Fruit fly (Drosophila melanogaster) whole organism, embryonic: ENCODE measurements around the gene Myo95E.
A peak's percentile ranks its signal among the peaks of the same experiment; 100 is the strongest.

ENCODE experiments used
- Atf6 ChIP-seq: fragments of 200-800 bp; sonication (Bioruptor generic); IDR thresholded peaks from 2 replicates; pipeline ENCODE4 v1.3.6; 2022; ENCODE audit warnings: missing biosample characterization, missing genetic modification characterization
- BtbVII ChIP-seq: fragments of 200-800 bp; sonication (Bioruptor generic); optimal IDR thresholded peaks from 3 replicates; lab custom pipeline; 2017; ENCODE audit warnings: missing biosample characterization, mild to moderate bottlenecking, missing genetic modification characterization
- CG12104 ChIP-seq: fragments of 200-800 bp; sonication (Bioruptor generic); optimal IDR thresholded peaks from 3 replicates; lab custom pipeline; 2016; ENCODE audit warnings: missing biosample characterization, missing genetic modification characterization
- CG12219 ChIP-seq: fragments of 200-800 bp; sonication (Bioruptor generic); optimal IDR thresholded peaks from 3 replicates; lab custom pipeline; 2018; ENCODE audit warnings: missing biosample characterization, mild to moderate bottlenecking, missing genetic modification characterization
- CG12299 ChIP-seq: fragments of 200-800 bp; sonication (Bioruptor generic); optimal IDR thresholded peaks from 2 replicates; lab custom pipeline; 2018; ENCODE audit warnings: missing biosample characterization, mild to moderate bottlenecking, missing genetic modification characterization
- CG12942 ChIP-seq: fragments of 200-800 bp; sonication (Bioruptor generic); optimal IDR thresholded peaks from 3 replicates; lab custom pipeline; 2016; ENCODE audit warnings: missing biosample characterization, missing genetic modification characterization
- CG14441 ChIP-seq: fragments of 200-800 bp; sonication (Bioruptor generic); IDR thresholded peaks from 2 replicates; pipeline ENCODE4 v1.3.6; 2022; ENCODE audit warnings: missing biosample characterization, missing genetic modification characterization
- CG16813 ChIP-seq: fragments of 200-800 bp; sonication (Bioruptor generic); IDR thresholded peaks from 3 replicates; pipeline ENCODE4 v1.3.6; 2022; ENCODE audit warnings: missing biosample characterization, missing genetic modification characterization; ENCODE audit not compliant: partially characterized antibody
- CG17912 ChIP-seq: fragments of 200-800 bp; sonication (Bioruptor generic); optimal IDR thresholded peaks from 2 replicates; lab custom pipeline; 2018; ENCODE audit warnings: missing biosample characterization, mild to moderate bottlenecking, missing genetic modification characterization
- CG18262 ChIP-seq: fragments of 200-800 bp; optimal IDR thresholded peaks from 3 replicates; lab custom pipeline; 2019; ENCODE audit warnings: missing biosample characterization, mild to moderate bottlenecking, missing genetic modification characterization, moderate library complexity
- CG2678 ChIP-seq: fragments of 200-800 bp; sonication (Bioruptor generic); optimal IDR thresholded peaks from 3 replicates; lab custom pipeline; 2019; ENCODE audit warnings: missing biosample characterization, mild to moderate bottlenecking, missing genetic modification characterization, moderate library complexity
- CG2889 ChIP-seq: fragments of 200-800 bp; sonication (Bioruptor generic); IDR thresholded peaks from 3 replicates; pipeline ENCODE4 v1.3.6; 2022; ENCODE audit warnings: missing biosample characterization, missing genetic modification characterization
- CG30403 ChIP-seq: fragments of 200-800 bp; sonication (Bioruptor generic); optimal IDR thresholded peaks from 3 replicates; lab custom pipeline; 2016; ENCODE audit warnings: missing biosample characterization, missing genetic modification characterization
- CG6654 ChIP-seq: fragments of 200-800 bp; sonication (Bioruptor generic); optimal IDR thresholded peaks from 2 replicates; lab custom pipeline; 2017; ENCODE audit warnings: missing biosample characterization, mild to moderate bottlenecking, missing genetic modification characterization
- CG6689 ChIP-seq: fragments of 200-800 bp; sonication (Bioruptor generic); IDR thresholded peaks from 2 replicates; pipeline ENCODE4 v1.3.6; 2022; ENCODE audit warnings: missing biosample characterization, missing genetic modification characterization
- CG6813 ChIP-seq: fragments of 200-800 bp; sonication (Bioruptor generic); optimal IDR thresholded peaks from 2 replicates; lab custom pipeline; 2017; ENCODE audit warnings: missing biosample characterization, missing genetic modification characterization, mild to moderate bottlenecking, moderate library complexity, missing genetic modification reagents
- CG8089 ChIP-seq: fragments of 200-800 bp; sonication (Bioruptor generic); optimal IDR thresholded peaks from 3 replicates; lab custom pipeline; 2016; ENCODE audit warnings: missing biosample characterization, missing genetic modification characterization
- CG8924 ChIP-seq: fragments of 200-800 bp; optimal IDR thresholded peaks from 3 replicates; lab custom pipeline; 2019; ENCODE audit warnings: missing biosample characterization, mild to moderate bottlenecking, missing genetic modification characterization, moderate library complexity
- CrebB ChIP-seq: fragments of 200-800 bp; sonication (Bioruptor generic); optimal IDR thresholded peaks from 3 replicates; lab custom pipeline; 2018; ENCODE audit warnings: missing biosample characterization, mild to moderate bottlenecking, missing genetic modification characterization
- GATAe ChIP-seq: fragments of 200-800 bp; sonication (Bioruptor generic); conservative IDR thresholded peaks from 2 replicates; pipeline ENCODE4 v1.3.6; 2022; ENCODE audit warnings: missing biosample characterization, missing genetic modification characterization
- Gsc ChIP-seq: fragments of 200-800 bp; sonication (Bioruptor generic); IDR thresholded peaks from 2 replicates; pipeline ENCODE4 v1.3.6; 2022; ENCODE audit warnings: missing biosample characterization, missing genetic modification characterization
- HLH4C ChIP-seq: fragments of 200-800 bp; sonication (Bioruptor generic); IDR thresholded peaks from 3 replicates; pipeline ENCODE4 v1.3.6; 2022; ENCODE audit warnings: missing biosample characterization, missing genetic modification characterization; ENCODE audit not compliant: partially characterized antibody
- Hr78 ChIP-seq, 2 experiments: fragments of 200-800 bp in 1 of 2; fragments of >200 bp in 1 of 2; sonication (Bioruptor generic) in 1 of 2; optimal IDR thresholded peaks; 2 replicates each; lab custom pipeline; 2017 to 2019; ENCODE audit warnings: missing biosample characterization in 2 of 2, missing genetic modification characterization in 2 of 2, mild to moderate bottlenecking in 1 of 2, moderate library complexity in 1 of 2
- Lpt ChIP-seq: fragments of >200 bp; optimal IDR thresholded peaks from 2 replicates; lab custom pipeline; 2018; ENCODE audit warnings: missing biosample characterization, missing genetic modification characterization
- MESR4 ChIP-seq: fragments of 200-800 bp; sonication (Bioruptor generic); optimal IDR thresholded peaks from 2 replicates; lab custom pipeline; 2018; ENCODE audit warnings: missing biosample characterization, mild to moderate bottlenecking, missing genetic modification characterization, moderate library complexity
- Myb ChIP-seq: fragments of 200-800 bp; sonication (Bioruptor generic); optimal IDR thresholded peaks from 2 replicates; lab custom pipeline; 2016; ENCODE audit warnings: missing biosample characterization, missing genetic modification characterization
- NC2α ChIP-seq: fragments of 200-800 bp; sonication (Bioruptor generic); optimal IDR thresholded peaks from 2 replicates; lab custom pipeline; 2016; ENCODE audit warnings: missing biosample characterization, missing genetic modification characterization
- NC2β ChIP-seq: fragments of 200-800 bp; sonication (Bioruptor generic); optimal IDR thresholded peaks from 2 replicates; lab custom pipeline; 2016; ENCODE audit warnings: missing biosample characterization, missing genetic modification characterization
- Taf1 ChIP-seq: fragments of 200-800 bp; sonication (Bioruptor generic); IDR thresholded peaks from 2 replicates; pipeline ENCODE4 v1.3.6; 2022; ENCODE audit warnings: missing biosample characterization, missing genetic modification characterization
- Vsx1 ChIP-seq: fragments of 200-800 bp; sonication (Bioruptor generic); optimal IDR thresholded peaks from 2 replicates; lab custom pipeline; 2017; ENCODE audit warnings: missing biosample characterization, mild to moderate bottlenecking, missing genetic modification characterization, missing genetic modification reagents
- btn ChIP-seq: fragments of 200-800 bp; sonication (Bioruptor generic); optimal IDR thresholded peaks from 2 replicates; lab custom pipeline; 2016; ENCODE audit warnings: missing biosample characterization, missing genetic modification characterization
- caup ChIP-seq: fragments of 200-800 bp; sonication (Bioruptor generic); optimal IDR thresholded peaks from 3 replicates; lab custom pipeline; 2017; ENCODE audit warnings: missing biosample characterization, mild to moderate bottlenecking, missing genetic modification characterization, moderate library complexity; ENCODE audit not compliant: severe bottlenecking
- crp ChIP-seq, 2 experiments: fragments of 200-800 bp; sonication (Bioruptor generic); optimal IDR thresholded peaks; 2 replicates in 1 of 2; 3 replicates in 1 of 2; lab custom pipeline; 2017; ENCODE audit warnings: missing biosample characterization in 2 of 2, missing genetic modification characterization in 2 of 2, mild to moderate bottlenecking in 1 of 2, moderate library complexity in 1 of 2
- grn ChIP-seq: fragments of 200-800 bp; sonication (Bioruptor generic); optimal IDR thresholded peaks from 3 replicates; lab custom pipeline; 2017; ENCODE audit warnings: missing biosample characterization, missing genetic modification characterization
- kay ChIP-seq: fragments of 200-800 bp; sonication (Bioruptor generic); optimal IDR thresholded peaks from 2 replicates; lab custom pipeline; 2016; ENCODE audit warnings: missing biosample characterization, missing genetic modification characterization
- kni ChIP-seq: fragments of 200-800 bp; sonication (Bioruptor generic); optimal IDR thresholded peaks from 3 replicates; lab custom pipeline; 2017; ENCODE audit warnings: mild to moderate bottlenecking, missing biosample characterization, missing genetic modification reagents, missing genetic modification characterization
- lmd ChIP-seq: fragments of 200-800 bp; sonication (Bioruptor generic); IDR thresholded peaks from 2 replicates; pipeline ENCODE4 v1.3.6; 2022; ENCODE audit warnings: missing biosample characterization, missing genetic modification characterization
- lola ChIP-seq, 3 experiments: fragments of >200 bp in 2 of 3; fragments of 200-800 bp in 1 of 3; sonication (Bioruptor generic) in 1 of 3; optimal IDR thresholded peaks; 2 replicates each; lab custom pipeline; 2017 to 2019; ENCODE audit warnings: missing biosample characterization in 3 of 3, missing genetic modification characterization in 3 of 3, mild to moderate bottlenecking in 1 of 3, moderate library complexity in 1 of 3
- nerfin-2 ChIP-seq: fragments of 200-800 bp; sonication (Bioruptor generic); IDR thresholded peaks from 2 replicates; pipeline ENCODE4 v1.3.6; 2022; ENCODE audit warnings: missing biosample characterization, missing genetic modification characterization; ENCODE audit not compliant: partially characterized antibody
- nom ChIP-seq: fragments of 200-800 bp; sonication (Bioruptor generic); optimal IDR thresholded peaks from 2 replicates; lab custom pipeline; 2017; ENCODE audit warnings: missing biosample characterization, missing genetic modification characterization, mild to moderate bottlenecking, moderate library complexity, missing genetic modification reagents
- peb ChIP-seq: fragments of 200-800 bp; sonication (Bioruptor generic); IDR thresholded peaks from 2 replicates; pipeline ENCODE4 v1.3.6; 2022; ENCODE audit warnings: missing biosample characterization, missing genetic modification characterization
- pum ChIP-seq: fragments of 200-800 bp; sonication (Bioruptor generic); optimal IDR thresholded peaks from 2 replicates; lab custom pipeline; 2016; ENCODE audit warnings: missing biosample characterization, missing genetic modification characterization
- ranshi ChIP-seq: fragments of 200-800 bp; sonication (Bioruptor generic); IDR thresholded peaks from 2 replicates; pipeline ENCODE4 v1.3.6; 2022; ENCODE audit warnings: missing biosample characterization, missing genetic modification characterization
- run ChIP-seq: fragments of 200-800 bp; sonication (Bioruptor generic); optimal IDR thresholded peaks from 3 replicates; lab custom pipeline; 2018; ENCODE audit warnings: missing biosample characterization, mild to moderate bottlenecking, missing genetic modification characterization
- scrt ChIP-seq: fragments of 200-800 bp; sonication (Bioruptor generic); optimal IDR thresholded peaks from 2 replicates; lab custom pipeline; 2018; ENCODE audit warnings: missing biosample characterization, mild to moderate bottlenecking, missing genetic modification characterization, moderate library complexity
- ssp ChIP-seq: fragments of 200-800 bp; sonication (Bioruptor generic); IDR thresholded peaks from 2 replicates; pipeline ENCODE4 v1.3.6; 2022; ENCODE audit warnings: missing biosample characterization, missing genetic modification characterization
- sug ChIP-seq: fragments of 200-800 bp; optimal IDR thresholded peaks from 2 replicates; lab custom pipeline; 2019; ENCODE audit warnings: missing biosample characterization, mild to moderate bottlenecking, missing genetic modification characterization, moderate library complexity
- tna ChIP-seq: fragments of 200-800 bp; sonication (Bioruptor generic); IDR thresholded peaks from 2 replicates; pipeline ENCODE4 v1.3.6; 2022; ENCODE audit warnings: missing biosample characterization, missing genetic modification characterization; ENCODE audit not compliant: partially characterized antibody
- usp ChIP-seq: fragments of >200 bp; optimal IDR thresholded peaks from 2 replicates; lab custom pipeline; 2017; ENCODE audit warnings: missing biosample characterization, missing genetic modification characterization
- zfh1 ChIP-seq: fragments of 200-800 bp; sonication (Bioruptor generic); IDR thresholded peaks from 3 replicates; pipeline ENCODE4 v1.3.6; 2022; ENCODE audit warnings: missing biosample characterization, missing genetic modification characterization

Myo95E gene

dm6 chr3R:24169362-24169761 is 8.1 kb upstream of the Myo95E start, which contains the start of gene CG5510 (continued):
- TF ChIP-seq Myb (peak; percentile 97), CG2678 (tag; lab: Kevin White, UChicago) (no peak), CG6813 (GFP tag; lab: Kevin White, UChicago) (peak; percentile 22), Gsc (GFP tag; lab: Robert Waterston, UW) (no peak), NC2β (GFP tag; lab: Kevin White, UChicago) (peak; percentile 32), btn (GFP tag; lab: Kevin White, UChicago) (no peak), CG6654 (GFP tag; lab: Kevin White, UChicago) (no peak), grn (GFP tag; lab: Kevin White, UChicago) (no peak), Lpt (no peak), nom (GFP tag; lab: Kevin White, UChicago) (no peak), NC2α (GFP tag; lab: Kevin White, UChicago) (no peak), pum (GFP tag; lab: Kevin White, UChicago) (peak; percentile 52), CG8089 (GFP tag; lab: Kevin White, UChicago) (no peak), CG6689 (GFP tag; lab: Robert Waterston, UW) (no peak), CG30403 (GFP tag; lab: Kevin White, UChicago) (peak; percentile 56), kni (no peak), CG12299 (peak; percentile 15), CG18262 (tag; lab: Kevin White, UChicago) (no peak), CrebB (tag; lab: Kevin White, UChicago) (peak; percentile 55), HLH4C (GFP tag; lab: Robert Waterston, UW) (peak; percentile 98), nerfin-2 (peak; percentile 98), Atf6 (GFP tag; lab: Robert Waterston, UW) (peak; percentile 49; the same call in 1 of the 2 replicates), CG17912 (no peak), GATAe (GFP tag; lab: Robert Waterston, UW) (no peak), CG14441 (GFP tag; lab: Robert Waterston, UW) (0 out of 2 replicates have a peak, but pooled peaks have one; percentile 10), CG12104 (GFP tag; lab: Kevin White, UChicago) (no peak), kay (GFP tag; lab: Kevin White, UChicago) (peak; percentile 87), BtbVII (GFP tag; lab: Kevin White, UChicago) (no peak), peb (0 out of 2 replicates have a peak, but pooled peaks have one; percentile 11), CG12942 (GFP tag; lab: Kevin White, UChicago) (peak; percentile 26), CG12219 (GFP tag; lab: Kevin White, UChicago) (no peak), Taf1 (GFP tag; lab: Robert Waterston, UW) (no peak), run (tag; lab: Kevin White, UChicago) (no peak), ssp (GFP tag; lab: Robert Waterston, UW) (peak; percentile 24; the same call in 1 of the 2 replicates), Vsx1 (GFP tag; lab: Kevin White, UChicago) (no peak), ranshi (peak; percentile 55; the same call in 1 of the 2 replicates), CG2889 (0 out of 3 replicates have a peak, but pooled peaks have one; percentile 32), crp (GFP tag; optimal IDR thresholded peaks at IDR 0.05; lab: Kevin White, UChicago) (peak in 1 of 2 experiments; percentile 67), CG16813 (GFP tag; lab: Robert Waterston, UW) (peak; percentile 98), CG8924 (peak; percentile 2), lmd (GFP tag; lab: Robert Waterston, UW) (peak; percentile 38; the same call in 1 of the 2 replicates), sug (tag; lab: Kevin White, UChicago) (peak; percentile 73), Hr78 (GFP tag; optimal IDR thresholded peaks at IDR 0.05; lab: Kevin White, UChicago) (no peak), scrt (peak; percentile 29), zfh1 (GFP tag; lab: Robert Waterston, UW) (0 out of 3 replicates have a peak, but pooled peaks have one; percentile 42), lola (GFP tag; optimal IDR thresholded peaks at IDR 0.05; lab: Kevin White, UChicago) (peak in 1 of 3 experiments; percentile 8), MESR4 (peak; percentile 90), tna (GFP tag; lab: Robert Waterston, UW) (peak; percentile 98), caup (GFP tag; lab: Kevin White, UChicago) (peak; percentile 68), usp (GFP tag; lab: Kevin White, UChicago) (no peak)
